Worm (Caenorhabditis elegans) whole organism, late embryonic: ENCODE measurements around the gene meg-3.

ENCODE experiments used
- C08G9.2 ChIP-seq: sonication (generic microtip); optimal IDR thresholded peaks from 2 replicates; lab custom pipeline; 2016; ENCODE audit warnings: mild to moderate bottlenecking, missing genetic modification characterization, moderate library complexity, missing compliant biosample characterization
- C38D4.7 ChIP-seq: fragments of 200-800 bp; sonication (Bioruptor generic); optimal IDR thresholded peaks from 2 replicates; lab custom pipeline; 2018; ENCODE audit warnings: mild to moderate bottlenecking, missing genetic modification characterization, moderate library complexity, missing compliant biosample characterization
- K09A11.1 ChIP-seq: sonication (generic microtip); optimal IDR thresholded peaks from 2 replicates; lab custom pipeline; 2017; ENCODE audit warnings: antibody characterized with exemption, mild to moderate bottlenecking, missing genetic modification characterization, missing compliant biosample characterization; ENCODE audit not compliant: insufficient read depth
- T23F11.4 ChIP-seq: fragments of 200-800 bp; sonication (Bioruptor generic); optimal IDR thresholded peaks from 2 replicates; lab custom pipeline; 2018; ENCODE audit warnings: mild to moderate bottlenecking, missing genetic modification characterization, missing compliant biosample characterization
- Y22D7AL.16 ChIP-seq: sonication (generic microtip); optimal IDR thresholded peaks from 2 replicates; lab custom pipeline; 2016; ENCODE audit warnings: missing genetic modification characterization, missing compliant biosample characterization
- ahr-1 ChIP-seq: sonication (generic microtip); optimal IDR thresholded peaks from 2 replicates; lab custom pipeline; 2016; ENCODE audit warnings: missing genetic modification characterization, missing compliant biosample characterization
- ama-1 ChIP-seq: fragments of 150-350 bp; optimal IDR thresholded peaks from 2 replicates; lab custom pipeline; 2014
- ceh-2 ChIP-seq: sonication (generic microtip); optimal IDR thresholded peaks from 2 replicates; lab custom pipeline; 2016; ENCODE audit warnings: missing genotype, missing genetic modification characterization, missing compliant biosample characterization
- ceh-22 ChIP-seq: sonication (generic microtip); optimal IDR thresholded peaks from 2 replicates; lab custom pipeline; 2017; ENCODE audit warnings: missing biosample characterization, missing genetic modification characterization
- ceh-24 ChIP-seq: sonication (generic microtip); optimal IDR thresholded peaks from 2 replicates; lab custom pipeline; 2016; ENCODE audit warnings: mild to moderate bottlenecking, missing genetic modification characterization, missing compliant biosample characterization
- ceh-30 ChIP-seq: fragments of 150-350 bp; optimal IDR thresholded peaks from 2 replicates; lab custom pipeline; 2014; ENCODE audit warnings: missing biosample characterization, missing genetic modification characterization
- ceh-31 ChIP-seq: sonication (generic microtip); optimal IDR thresholded peaks from 2 replicates; lab custom pipeline; 2016; ENCODE audit warnings: missing genetic modification characterization, missing compliant biosample characterization
- ceh-45 ChIP-seq: fragments of 200-800 bp; sonication (Bioruptor generic); IDR thresholded peaks from 2 replicates; pipeline ENCODE4 v1.3.6; 2022; ENCODE audit warnings: missing genetic modification reagents, missing genetic modification characterization, missing compliant biosample characterization
- ceh-6 ChIP-seq: fragments of 200-800 bp; sonication (Bioruptor generic); optimal IDR thresholded peaks from 2 replicates; lab custom pipeline; 2018; ENCODE audit warnings: mild to moderate bottlenecking, missing genetic modification characterization, missing compliant biosample characterization
- ceh-9 ChIP-seq: sonication (generic microtip); optimal IDR thresholded peaks from 2 replicates; lab custom pipeline; 2016; ENCODE audit warnings: mild to moderate bottlenecking, missing genetic modification characterization, inconsistent platforms, missing compliant biosample characterization
- dmd-4 ChIP-seq: sonication (generic microtip); optimal IDR thresholded peaks from 2 replicates; lab custom pipeline; 2016; ENCODE audit warnings: borderline replicate concordance, missing genetic modification characterization, missing compliant biosample characterization
- fax-1 ChIP-seq: sonication (generic microtip); optimal IDR thresholded peaks from 2 replicates; lab custom pipeline; 2016; ENCODE audit warnings: missing genotype, missing genetic modification characterization, missing compliant biosample characterization
- fkh-10 ChIP-seq: fragments of 150-350 bp; optimal IDR thresholded peaks from 2 replicates; lab custom pipeline; 2014; ENCODE audit warnings: missing biosample characterization, missing genetic modification reagents, missing genetic modification characterization
- gmeb-2 ChIP-seq: sonication (generic microtip); optimal IDR thresholded peaks from 2 replicates; lab custom pipeline; 2016; ENCODE audit warnings: missing genetic modification characterization, inconsistent platforms, missing compliant biosample characterization
- hlh-15 ChIP-seq: sonication (generic microtip); optimal IDR thresholded peaks from 2 replicates; lab custom pipeline; 2016; ENCODE audit warnings: missing genetic modification characterization, missing compliant biosample characterization
- hlh-30 ChIP-seq: sonication (generic microtip); optimal IDR thresholded peaks from 2 replicates; lab custom pipeline; 2017; ENCODE audit warnings: antibody characterized with exemption, missing genetic modification characterization, missing compliant biosample characterization; ENCODE audit not compliant: insufficient read depth
- madf-2 ChIP-seq: sonication (generic microtip); optimal IDR thresholded peaks from 2 replicates; lab custom pipeline; 2017; ENCODE audit warnings: missing genetic modification characterization, missing compliant biosample characterization
- nfya-1 ChIP-seq: sonication (generic microtip); optimal IDR thresholded peaks from 2 replicates; lab custom pipeline; 2017; ENCODE audit warnings: missing genetic modification characterization, mild to moderate bottlenecking, missing compliant biosample characterization, antibody characterized with exemption, moderate library complexity
- nhr-11 ChIP-seq: fragments of 150-350 bp; optimal IDR thresholded peaks from 2 replicates; lab custom pipeline; 2014; ENCODE audit warnings: missing biosample characterization, missing genetic modification characterization
- pag-3 ChIP-seq: sonication (generic microtip); optimal IDR thresholded peaks from 2 replicates; lab custom pipeline; 2016; ENCODE audit warnings: missing compliant biosample characterization, missing genetic modification characterization, borderline replicate concordance
- pha-2 ChIP-seq: sonication (generic microtip); optimal IDR thresholded peaks from 2 replicates; lab custom pipeline; 2017; ENCODE audit warnings: mild to moderate bottlenecking, missing genetic modification characterization, missing compliant biosample characterization
- pros-1 ChIP-seq: fragments of 150-350 bp; optimal IDR thresholded peaks from 2 replicates; lab custom pipeline; 2014; ENCODE audit warnings: missing biosample characterization, missing genetic modification reagents, missing genetic modification characterization
- ref-2 ChIP-seq: sonication (generic microtip); optimal IDR thresholded peaks from 2 replicates; lab custom pipeline; 2016; ENCODE audit warnings: missing genetic modification characterization, missing compliant biosample characterization
- sdc-2 ChIP-seq: sonication (generic microtip); optimal IDR thresholded peaks from 2 replicates; lab custom pipeline; 2016; ENCODE audit warnings: missing genotype, missing genetic modification characterization, missing compliant biosample characterization
- sox-2 ChIP-seq: fragments of 200-800 bp; sonication (Bioruptor generic); IDR thresholded peaks from 2 replicates; pipeline ENCODE4 v1.3.6; 2022; ENCODE audit warnings: missing genetic modification reagents, missing genetic modification characterization, missing compliant biosample characterization
- sox-4 ChIP-seq: sonication (generic microtip); optimal IDR thresholded peaks from 2 replicates; lab custom pipeline; 2017; ENCODE audit warnings: mild to moderate bottlenecking, missing genetic modification characterization, inconsistent platforms, missing compliant biosample characterization
- syd-9 ChIP-seq: sonication (generic microtip); optimal IDR thresholded peaks from 2 replicates; lab custom pipeline; 2016; ENCODE audit warnings: mild to moderate bottlenecking, missing genetic modification characterization, moderate library complexity, missing compliant biosample characterization
- tbx-7 ChIP-seq: sonication (generic microtip); optimal IDR thresholded peaks from 2 replicates; lab custom pipeline; 2016; ENCODE audit warnings: missing genotype, missing genetic modification characterization, missing compliant biosample characterization
- unc-3 ChIP-seq, 2 experiments: fragments of 200-800 bp in 1 of 2; sonication (Bioruptor generic) in 1 of 2; sonication (generic microtip) in 1 of 2; conservative IDR thresholded peaks in 1 of 2; optimal IDR thresholded peaks in 1 of 2; 2 replicates each; pipeline versions ENCODE4 v1.3.6 to Lab custom; 2016 to 2022; ENCODE audit warnings: missing compliant biosample characterization in 2 of 2, missing genetic modification characterization in 2 of 2, missing genetic modification reagents in 1 of 2
- unc-42 ChIP-seq: sonication (generic microtip); optimal IDR thresholded peaks from 2 replicates; lab custom pipeline; 2016; ENCODE audit warnings: missing genotype, missing genetic modification characterization, missing compliant biosample characterization
- unc-55 ChIP-seq: sonication (generic microtip); optimal IDR thresholded peaks from 2 replicates; lab custom pipeline; 2017; ENCODE audit warnings: missing biosample characterization, missing genetic modification reagents, missing genetic modification characterization
- unc-86 ChIP-seq: sonication (generic microtip); optimal IDR thresholded peaks from 2 replicates; lab custom pipeline; 2016; ENCODE audit warnings: missing genetic modification characterization, missing compliant biosample characterization

The meg-3 gene

DNA sequence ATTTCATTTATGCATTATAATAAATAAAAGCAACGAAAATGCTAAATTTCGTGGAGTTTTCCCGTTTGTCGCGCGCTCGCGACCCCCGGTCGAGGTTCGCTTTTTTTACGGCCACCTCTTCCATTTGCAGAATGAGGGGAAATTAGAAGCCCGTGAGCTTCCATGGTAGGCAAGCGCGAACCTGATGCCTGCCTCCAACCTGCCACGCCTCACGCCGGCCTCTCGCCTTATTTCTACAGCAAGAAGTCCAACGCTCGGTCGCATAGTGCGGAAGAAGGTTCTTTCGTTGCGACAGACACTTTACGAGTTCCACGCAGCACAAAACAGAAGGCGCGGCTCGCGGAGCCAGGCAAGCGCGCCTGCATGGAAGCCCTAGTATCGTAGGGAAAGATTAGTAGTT lies 17.8 kb downstream of the meg-3 start:
- no peak for TF ChIP-seq ama-1 (lab: Kevin White, UChicago)
- TF ChIP-seq tbx-7 (tag; lab: Kevin White, UChicago) = no peak
- no peak for TF ChIP-seq nfya-1 (tag; lab: Kevin White, UChicago)
- TF ChIP-seq sox-4 (tag; lab: Kevin White, UChicago) = no peak
- TF ChIP-seq gmeb-2 (tag; lab: Kevin White, UChicago) = no peak
- TF ChIP-seq ceh-6 (GFP tag; lab: Kevin White, UChicago) = no peak
- TF ChIP-seq dmd-4 (tag; lab: Kevin White, UChicago) = no peak
- TF ChIP-seq pros-1 (tag; lab: Kevin White, UChicago) = no peak
- TF ChIP-seq pag-3 = no peak
- TF ChIP-seq ceh-2 (tag; lab: Kevin White, UChicago) = no peak
- TF ChIP-seq ceh-31 (tag; lab: Kevin White, UChicago) = no peak
- TF ChIP-seq ceh-24 = no peak

DNA sequence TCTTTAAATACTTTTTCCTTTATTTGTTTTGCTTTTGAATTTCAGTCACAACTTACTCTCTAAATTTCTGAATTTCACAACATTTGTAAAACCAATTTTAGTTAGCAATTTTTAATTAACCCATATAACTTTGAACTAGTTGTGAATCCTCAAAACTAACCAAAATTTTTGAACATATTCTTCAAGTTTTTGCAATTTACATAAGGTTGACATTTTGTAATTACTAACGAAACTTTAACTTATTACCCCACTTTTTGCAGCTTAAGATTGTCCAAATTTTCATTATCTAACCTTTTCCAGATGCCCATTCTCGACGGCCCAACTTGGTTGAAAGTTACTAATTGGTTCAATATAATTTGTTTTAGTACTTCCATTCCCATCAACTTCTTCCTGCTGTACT lies 19.8 kb downstream of the meg-3 start, which contains the start of gene str-79:
TSS of gene str-79 (plus strand) at position 301 of the 400 bp plus-strand sequence.
- TF ChIP-seq C38D4.7 (GFP tag; lab: Kevin White, UChicago) = no peak
- no peak for TF ChIP-seq fax-1 (tag; lab: Kevin White, UChicago)
- no peak for TF ChIP-seq sox-2 (GFP tag; lab: Robert Waterston, UW)
- TF ChIP-seq syd-9 (tag; lab: Kevin White, UChicago) = no peak
- no peak for TF ChIP-seq unc-86 (tag; lab: Kevin White, UChicago)
- no peak for TF ChIP-seq ceh-2 (tag; lab: Kevin White, UChicago)
- TF ChIP-seq ref-2 (tag; lab: Kevin White, UChicago) = no peak
- no peak for TF ChIP-seq Y22D7AL.16 (tag; lab: Kevin White, UChicago)
- no peak for TF ChIP-seq unc-3 (GFP tag; conservative IDR thresholded peaks at IDR 0.05; lab: Robert Waterston, UW)
- no peak for TF ChIP-seq unc-3 (tag; optimal IDR thresholded peaks at IDR 0.05; lab: Kevin White, UChicago)
- no peak for TF ChIP-seq pha-2 (tag; lab: Kevin White, UChicago)
- no peak for TF ChIP-seq unc-55 (GFP tag; lab: Kevin White, UChicago)
- TF ChIP-seq hlh-30 (tag; lab: Kevin White, UChicago) = no peak
- TF ChIP-seq ceh-30 (tag; lab: Kevin White, UChicago) = no peak
- no peak for TF ChIP-seq C08G9.2
- TF ChIP-seq T23F11.4 (GFP tag; lab: Kevin White, UChicago) = no peak

DNA sequence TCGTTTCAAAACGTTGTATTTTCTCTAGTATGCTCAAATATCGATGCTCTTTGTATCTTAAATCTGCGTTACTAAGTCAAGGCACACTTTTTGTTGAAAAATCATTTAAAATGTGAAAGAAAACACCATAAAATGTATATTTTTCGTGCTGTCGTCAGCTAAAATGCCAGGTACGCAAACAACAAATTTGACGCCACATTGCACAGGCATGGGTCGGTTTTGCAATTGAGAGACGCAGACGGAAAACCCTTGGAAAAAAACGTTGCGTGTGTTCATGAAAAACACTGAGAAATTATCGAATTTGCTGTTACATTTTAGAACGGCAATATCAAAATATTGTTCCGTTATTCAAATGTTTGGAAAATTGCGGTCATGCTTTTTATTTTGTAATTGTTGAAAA lies 24.6 kb downstream of the meg-3 start:
- TF ChIP-seq pha-2 (tag; lab: Kevin White, UChicago) (no peak), ceh-9 (tag; lab: Kevin White, UChicago) (no peak), T23F11.4 (GFP tag; lab: Kevin White, UChicago) (no peak), C38D4.7 (GFP tag; lab: Kevin White, UChicago) (no peak), madf-2 (tag; lab: Kevin White, UChicago) (no peak), sox-2 (GFP tag; lab: Robert Waterston, UW) (no peak), sdc-2 (peak; percentile 77), unc-42 (tag; lab: Kevin White, UChicago) (no peak), ceh-45 (GFP tag; lab: Robert Waterston, UW) (no peak), unc-86 (tag; lab: Kevin White, UChicago) (no peak), fkh-10 (no peak), ceh-22 (tag; lab: Kevin White, UChicago) (no peak), ahr-1 (no peak), nfya-1 (tag; lab: Kevin White, UChicago) (peak; percentile 30), hlh-15 (no peak), nhr-11 (tag; lab: Kevin White, UChicago) (no peak), K09A11.1 (tag; lab: Kevin White, UChicago) (no peak)
